Worm (Caenorhabditis elegans) whole organism, mixed stage, embryonic: ENCODE data around the gene srg-60.

ENCODE experiments used
- M03D4.4 ChIP-seq: sonication (generic microtip); optimal IDR thresholded peaks from 2 replicates; lab custom pipeline; 2017; ENCODE audit warnings: mild to moderate bottlenecking, missing genetic modification characterization, missing compliant biosample characterization
- bed-3 ChIP-seq: fragments of 200-800 bp; sonication (Bioruptor generic); optimal IDR thresholded peaks from 3 replicates; lab custom pipeline; 2018; ENCODE audit warnings: mild to moderate bottlenecking, missing genetic modification characterization, moderate library complexity, missing compliant biosample characterization
- blmp-1 ChIP-seq: fragments of 150-350 bp; optimal IDR thresholded peaks from 2 replicates; lab custom pipeline; 2014; ENCODE audit warnings: missing biosample characterization, missing genetic modification characterization
- ceh-39 ChIP-seq: fragments of 150-350 bp; optimal IDR thresholded peaks from 2 replicates; lab custom pipeline; 2014; ENCODE audit warnings: missing biosample characterization, missing genetic modification characterization
- ceh-43 ChIP-seq: fragments of 200-800 bp; sonication (Bioruptor generic); optimal IDR thresholded peaks from 2 replicates; lab custom pipeline; 2018; ENCODE audit warnings: mild to moderate bottlenecking, missing genetic modification characterization, moderate library complexity, missing compliant biosample characterization
- ceh-83 ChIP-seq: fragments of 200-800 bp; sonication (Bioruptor generic); optimal IDR thresholded peaks from 2 replicates; lab custom pipeline; 2018; ENCODE audit warnings: mild to moderate bottlenecking, missing genetic modification characterization, missing compliant biosample characterization
- ces-1 ChIP-seq: fragments of 150-350 bp; optimal IDR thresholded peaks from 2 replicates; lab custom pipeline; 2014; ENCODE audit warnings: missing biosample characterization, missing genetic modification reagents, missing genetic modification characterization
- cnd-1 ChIP-seq: fragments of 200-800 bp; sonication (Bioruptor generic); optimal IDR thresholded peaks from 2 replicates; lab custom pipeline; 2018; ENCODE audit warnings: mild to moderate bottlenecking, missing genetic modification characterization, missing compliant biosample characterization
- drap-1 ChIP-seq: fragments of 200-800 bp; sonication (Bioruptor generic); optimal IDR thresholded peaks from 3 replicates; lab custom pipeline; 2018; ENCODE audit warnings: mild to moderate bottlenecking, missing genetic modification characterization, missing compliant biosample characterization
- elt-3 ChIP-seq: fragments of 150-350 bp; optimal IDR thresholded peaks from 2 replicates; lab custom pipeline; 2014; ENCODE audit warnings: missing biosample characterization, missing genetic modification characterization
- flh-1 ChIP-seq: fragments of 200-800 bp; sonication (Bioruptor generic); optimal IDR thresholded peaks from 2 replicates; lab custom pipeline; 2018; ENCODE audit warnings: mild to moderate bottlenecking, missing genetic modification characterization, moderate library complexity, missing compliant biosample characterization
- ham-2 ChIP-seq: fragments of 200-800 bp; sonication (Bioruptor generic); optimal IDR thresholded peaks from 2 replicates; lab custom pipeline; 2018; ENCODE audit warnings: mild to moderate bottlenecking, missing genetic modification characterization, missing compliant biosample characterization
- hlh-1 ChIP-seq: fragments of 150-350 bp; optimal IDR thresholded peaks from 2 replicates; lab custom pipeline; 2014; ENCODE audit warnings: missing biosample characterization, missing genetic modification reagents, missing genetic modification characterization
- lin-13 ChIP-seq: fragments of 150-350 bp; optimal IDR thresholded peaks from 2 replicates; lab custom pipeline; 2014; ENCODE audit warnings: missing biosample characterization, missing genetic modification characterization
- lin-32 ChIP-seq: fragments of 200-800 bp; sonication (Bioruptor generic); optimal IDR thresholded peaks from 2 replicates; lab custom pipeline; 2018; ENCODE audit warnings: mild to moderate bottlenecking, missing genetic modification characterization, missing compliant biosample characterization
- lsy-2 ChIP-seq: fragments of 150-350 bp; optimal IDR thresholded peaks from 2 replicates; lab custom pipeline; 2014; ENCODE audit warnings: missing biosample characterization, missing genetic modification characterization
- mab-5 ChIP-seq: fragments of 150-350 bp; optimal IDR thresholded peaks from 2 replicates; lab custom pipeline; 2014; ENCODE audit warnings: missing biosample characterization, missing genetic modification characterization
- nhr-12 ChIP-seq: fragments of 150-350 bp; optimal IDR thresholded peaks from 2 replicates; lab custom pipeline; 2014; ENCODE audit warnings: missing biosample characterization, missing genetic modification characterization
- nhr-2 ChIP-seq: fragments of 150-350 bp; optimal IDR thresholded peaks from 2 replicates; lab custom pipeline; 2014; ENCODE audit warnings: missing biosample characterization, missing genetic modification characterization
- nhr-76 ChIP-seq: sonication (generic microtip); optimal IDR thresholded peaks from 2 replicates; lab custom pipeline; 2017; ENCODE audit warnings: missing biosample characterization, missing genetic modification characterization
- pha-4 ChIP-seq: fragments of 150-350 bp; optimal IDR thresholded peaks from 2 replicates; lab custom pipeline; 2018; ENCODE audit warnings: missing biosample characterization, missing genetic modification reagents, missing genetic modification characterization
- sem-2 ChIP-seq: fragments of 200-800 bp; sonication (Bioruptor generic); optimal IDR thresholded peaks from 2 replicates; lab custom pipeline; 2018; ENCODE audit warnings: mild to moderate bottlenecking, missing genetic modification characterization, missing compliant biosample characterization
- sptf-1 ChIP-seq: sonication (generic microtip); optimal IDR thresholded peaks from 2 replicates; lab custom pipeline; 2017; ENCODE audit warnings: mild to moderate bottlenecking, missing genetic modification characterization, moderate library complexity, missing compliant biosample characterization
- tbx-8 ChIP-seq: fragments of 200-800 bp; sonication (Bioruptor generic); optimal IDR thresholded peaks from 2 replicates; lab custom pipeline; 2018; ENCODE audit warnings: mild to moderate bottlenecking, missing genetic modification characterization, moderate library complexity, missing compliant biosample characterization
- unc-120 ChIP-seq: sonication (generic microtip); optimal IDR thresholded peaks from 2 replicates; lab custom pipeline; 2017; ENCODE audit warnings: missing genetic modification characterization, missing compliant biosample characterization; ENCODE audit not compliant: poor library complexity, severe bottlenecking
- unc-39 ChIP-seq: fragments of 150-350 bp; optimal IDR thresholded peaks from 2 replicates; lab custom pipeline; 2014; ENCODE audit warnings: missing biosample characterization, missing genetic modification characterization
- zip-8 ChIP-seq: fragments of 150-350 bp; optimal IDR thresholded peaks from 2 replicates; lab custom pipeline; 2014; ENCODE audit warnings: missing biosample characterization, missing genetic modification characterization
- ztf-11 ChIP-seq: fragments of 150-350 bp; optimal IDR thresholded peaks from 2 replicates; lab custom pipeline; 2014; ENCODE audit warnings: missing biosample characterization, missing genetic modification characterization

srg-60 gene

DNA sequence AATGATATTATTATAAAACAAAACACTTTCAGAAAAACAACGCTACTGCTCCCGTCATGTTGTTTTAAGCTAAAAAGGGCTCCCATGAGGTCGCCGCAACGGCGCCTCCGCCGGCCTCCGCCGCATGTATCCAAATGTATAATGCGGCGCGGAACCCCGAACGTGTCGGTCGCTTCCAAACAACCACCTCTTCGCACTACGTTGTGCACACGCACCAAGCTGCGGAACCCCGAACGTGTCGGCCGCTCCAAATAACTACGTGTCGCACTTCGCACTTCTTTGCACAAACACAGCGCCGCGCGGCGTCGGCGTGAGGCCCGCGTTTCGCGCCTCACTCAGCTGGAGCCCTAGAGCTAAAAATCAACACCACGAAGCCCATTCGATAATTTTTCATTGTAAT lies 5.5 kb downstream of the srg-60 start:
- no peak for TF ChIP-seq hlh-1
- TF ChIP-seq sptf-1, result no peak
- no peak for TF ChIP-seq zip-8 (tag; lab: Kevin White, UChicago)
- TF ChIP-seq elt-3, result no peak
- no peak for TF ChIP-seq blmp-1 (tag; lab: Kevin White, UChicago)
- TF ChIP-seq bed-3 (GFP tag; lab: Kevin White, UChicago), result no peak
- no peak for TF ChIP-seq tbx-8 (GFP tag; lab: Kevin White, UChicago)
- no peak for TF ChIP-seq pha-4 (tag; lab: Kevin White, UChicago)
- no peak for TF ChIP-seq ceh-43 (GFP tag; lab: Kevin White, UChicago)

DNA sequence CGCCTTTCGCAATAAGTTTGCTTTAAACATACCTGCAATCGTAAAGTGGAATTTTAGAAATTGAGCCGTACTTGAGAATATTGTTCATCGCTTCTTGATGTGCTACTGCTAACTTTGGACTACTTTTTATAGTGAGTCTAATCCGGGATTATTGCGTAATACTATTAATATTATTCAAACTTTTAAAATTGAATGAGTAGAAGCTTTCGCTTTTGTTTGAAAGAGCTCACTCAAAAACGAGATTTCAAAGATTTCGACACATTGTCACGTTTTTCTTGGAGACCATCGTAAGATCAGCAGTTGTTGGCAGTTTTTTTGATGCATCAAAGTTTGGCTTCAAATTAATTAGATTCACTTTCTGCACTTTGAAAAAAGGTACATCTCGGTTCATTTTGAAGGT lies 8.9 kb downstream of the srg-60 start, which contains the start of gene srt-28:
srt-28 (minus strand) TSS at position 101 of the 400 bp plus-strand sequence.
- TF ChIP-seq ztf-11 (tag; lab: Kevin White, UChicago), result no peak
- peak; percentile 43 for TF ChIP-seq zip-8 (tag; lab: Kevin White, UChicago)
- no peak for TF ChIP-seq lsy-2
- TF ChIP-seq ceh-43 (GFP tag; lab: Kevin White, UChicago), result no peak

DNA sequence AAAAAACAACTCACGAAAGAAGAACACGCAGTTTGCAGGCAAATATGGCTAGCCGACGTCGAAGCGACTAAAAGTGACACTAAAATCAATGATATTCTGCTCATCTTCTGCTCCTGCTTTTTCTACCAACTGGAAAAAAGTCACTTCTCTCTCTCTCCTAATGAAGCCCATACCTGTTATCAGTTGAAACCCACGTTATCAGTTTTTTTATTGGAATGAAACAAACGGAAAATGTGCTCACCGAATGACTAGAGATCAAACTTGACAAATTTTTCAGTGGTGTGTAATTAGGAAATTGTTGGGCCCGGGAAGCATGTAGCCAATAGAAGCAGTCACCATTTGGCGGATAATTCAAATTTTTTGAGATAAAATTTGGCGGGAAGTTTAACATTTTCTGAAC lies 11.0 kb downstream of the srg-60 start, which contains the start of gene C24B9.3:
C24B9.3 (minus strand) TSS at position 171 of the 400 bp plus-strand sequence.
- no peak for TF ChIP-seq zip-8 (tag; lab: Kevin White, UChicago)
- no peak for TF ChIP-seq hlh-1
- TF ChIP-seq, all 35 proteins: peak for 0

DNA sequence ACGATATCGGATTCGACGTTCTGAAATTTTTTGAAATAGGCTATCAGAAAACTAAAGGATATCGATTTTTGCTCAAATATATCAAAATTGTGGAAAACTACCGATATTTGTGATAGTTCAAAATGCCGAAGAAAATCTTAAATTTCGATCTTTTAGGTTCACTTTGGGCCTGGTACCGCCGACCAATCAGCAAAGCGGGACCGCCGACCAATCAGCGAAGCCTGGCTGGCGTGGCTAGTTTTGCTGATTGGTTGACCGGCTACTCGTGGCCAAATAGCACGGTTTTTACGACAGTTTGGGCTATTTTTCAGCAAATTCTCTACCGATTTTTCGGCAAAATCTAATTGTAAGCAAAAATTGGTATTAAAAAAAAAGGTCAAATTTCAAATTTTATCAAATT lies 12.3 kb downstream of the srg-60 start:
- no peak for TF ChIP-seq nhr-12 (tag; lab: Kevin White, UChicago)
- TF ChIP-seq nhr-76 (tag; lab: Kevin White, UChicago), result no peak
- TF ChIP-seq lin-13 (tag; lab: Kevin White, UChicago), result no peak
- TF ChIP-seq hlh-1, result no peak
- TF ChIP-seq ceh-83, result no peak
- TF ChIP-seq lsy-2, result no peak
- TF ChIP-seq M03D4.4, result no peak

ce11 chrV:2706379-2706778 lies 16.1 kb downstream of the srg-60 start:
- TF ChIP-seq lin-32 (GFP tag; lab: Kevin White, UChicago), result no peak
- TF ChIP-seq, all 35 proteins: peak for 0

DNA sequence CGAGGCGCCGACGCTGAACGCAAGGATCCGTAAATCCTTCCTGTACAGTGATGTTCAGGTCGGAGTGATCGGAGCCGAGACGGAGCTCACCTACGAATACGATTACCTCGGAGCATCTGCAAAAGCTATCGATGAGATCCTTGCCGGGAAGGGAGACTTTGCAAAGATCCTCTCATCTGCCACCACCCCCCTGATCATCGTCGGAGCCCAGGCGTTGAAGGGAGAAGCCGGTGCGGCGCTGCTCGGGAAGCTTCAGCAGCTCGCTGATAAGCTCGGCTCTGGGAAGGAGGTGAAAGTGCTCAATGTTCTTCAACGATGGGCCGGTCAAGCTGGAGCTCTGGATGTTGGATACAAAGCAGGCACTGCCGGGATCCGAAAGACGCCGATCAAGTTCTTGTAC lies 19.2 kb downstream of the srg-60 start:
- TF ChIP-seq drap-1 (no peak), flh-1 (no peak), pha-4 (tag; lab: Kevin White, UChicago) (no peak), sptf-1 (no peak)
- TF ChIP-seq, all 35 proteins: peak for 0

DNA sequence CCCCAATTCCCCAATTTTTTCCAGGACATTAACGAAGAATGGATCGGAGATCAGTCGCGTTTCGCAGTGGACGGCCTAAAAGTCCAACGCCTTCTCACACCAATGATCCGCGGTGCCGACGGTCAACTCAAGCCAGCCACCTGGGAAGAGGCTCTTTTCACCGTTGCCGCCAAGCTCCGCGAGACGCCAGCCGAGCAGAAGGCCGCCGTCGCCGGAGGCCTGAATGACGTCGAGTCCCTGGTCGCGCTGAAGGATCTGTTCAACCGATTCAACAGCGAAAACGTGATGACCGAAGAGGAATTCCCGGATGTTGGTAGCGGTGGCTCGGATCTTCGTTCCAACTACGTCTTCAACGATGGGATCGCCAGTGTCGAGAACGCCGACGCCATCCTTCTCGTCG lies 19.6 kb downstream of the srg-60 start:
- no peak for TF ChIP-seq ces-1 (GFP tag; lab: Kevin White, UChicago)
- TF ChIP-seq ham-2 (GFP tag; lab: Kevin White, UChicago), result no peak
- TF ChIP-seq lin-32 (GFP tag; lab: Kevin White, UChicago), result no peak
- no peak for TF ChIP-seq unc-39
- TF ChIP-seq drap-1, result no peak
- TF ChIP-seq lin-13 (tag; lab: Kevin White, UChicago), result no peak
- no peak for TF ChIP-seq M03D4.4
- no peak for TF ChIP-seq blmp-1 (tag; lab: Kevin White, UChicago)
- no peak for TF ChIP-seq tbx-8 (GFP tag; lab: Kevin White, UChicago)
- no peak for TF ChIP-seq nhr-76 (tag; lab: Kevin White, UChicago)
- TF ChIP-seq elt-3, result no peak
- no peak for TF ChIP-seq ceh-39
- no peak for TF ChIP-seq nhr-12 (tag; lab: Kevin White, UChicago)
- no peak for TF ChIP-seq pha-4 (tag; lab: Kevin White, UChicago)
- TF ChIP-seq sem-2, result no peak
- TF ChIP-seq mab-5 (tag; lab: Kevin White, UChicago), result no peak
- no peak for TF ChIP-seq cnd-1
- TF ChIP-seq nhr-2 (tag; lab: Kevin White, UChicago), result no peak

DNA sequence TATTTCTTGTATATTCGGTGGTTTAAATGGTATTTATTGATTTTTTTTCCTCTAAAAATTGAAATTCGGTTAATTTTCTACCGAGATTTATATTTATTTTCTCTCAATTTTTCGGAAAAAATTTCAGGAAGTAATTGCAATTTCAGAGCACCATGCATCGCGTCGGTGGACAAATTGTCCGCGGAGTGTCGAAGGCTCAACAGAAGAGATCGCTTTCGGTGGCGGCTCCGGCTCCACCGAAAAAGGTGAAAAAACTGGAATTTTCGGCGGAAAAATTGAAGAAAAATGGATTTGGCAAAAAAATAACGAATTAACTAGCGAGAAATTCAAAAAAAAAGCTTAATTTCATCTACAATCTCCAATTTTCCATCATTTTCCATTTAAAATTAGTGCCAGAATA lies 23.6 kb downstream of the srg-60 start, which contains the start of gene nuo-5:
nuo-5 (plus strand) TSS at position 147 of the 400 bp plus-strand sequence.
- TF ChIP-seq sem-2, result no peak
- TF ChIP-seq lsy-2, result no peak
- TF ChIP-seq flh-1, result no peak
- TF ChIP-seq drap-1, result no peak
- no peak for TF ChIP-seq unc-120 (tag; lab: Kevin White, UChicago)
